Fruit fly (Drosophila melanogaster): ENCODE results near the gene CG11619.

dm6 chr3L:19021701-19022100 is 33.6 kb upstream of the CG11619 start:
- TF ChIP-seq gl (tag; optimal IDR thresholded peaks at IDR 0.05) (no peak), CG32121 (GFP tag; IDR thresholded peaks at IDR 0.05) (no peak), CG15710 (tag; optimal IDR thresholded peaks at IDR 0.05) (no peak), CG14655 (GFP tag; optimal IDR thresholded peaks at IDR 0.05) (no peak), D1 (tag; optimal IDR thresholded peaks at IDR 0.05) (no peak), rn (GFP tag; IDR thresholded peaks at IDR 0.05) (no peak), Snoo (tag; optimal IDR thresholded peaks at IDR 0.05) (no peak), CG17806 (tag; optimal IDR thresholded peaks at IDR 0.05) (no peak)

Data from whole organism, pupa.